Worm (Caenorhabditis elegans): Measurements from ENCODE around the gene W08E12.2.

- no peak for TF ChIP-seq Y95B8A.8 (GFP tag; IDR thresholded peaks at IDR 0.05)
- no peak for TF ChIP-seq hsf-1 (GFP tag; IDR thresholded peaks at IDR 0.05)
- TF ChIP-seq pha-4 (tag; optimal IDR thresholded peaks at IDR 0.05) = no peak
- no peak for TF ChIP-seq ceh-40 (GFP tag; IDR thresholded peaks at IDR 0.05)
- TF ChIP-seq C17E4.6 (GFP tag; IDR thresholded peaks at IDR 0.05) = no peak
- TF ChIP-seq unc-130 (GFP tag; optimal IDR thresholded peaks at IDR 0.05) = no peak
- no peak for TF ChIP-seq unc-62 (GFP tag; optimal IDR thresholded peaks at IDR 0.05)
- no peak for TF ChIP-seq ZK185.1 (tag; optimal IDR thresholded peaks at IDR 0.05; ENCODE audit: poor library complexity, severe bottlenecking)
Measured at ce11 chrIV:3273295-3273694, 32.4 kb upstream of the W08E12.2 start, which contains the start of gene T26C12.3.

Data from whole organism, young adult.